Fruit fly (Drosophila melanogaster): ENCODE results near the gene eIF2Bepsilon.

The eIF2Bepsilon gene

dm6 chrX:1903968-1904367 lies 18.7 kb downstream of the eIF2Bepsilon start:
- TF ChIP-seq Hr83 (GFP tag; optimal IDR thresholded peaks at IDR 0.05; ENCODE audit: poor library complexity, severe bottlenecking) = no peak
- no peak for TF ChIP-seq Abd-B (GFP tag; optimal IDR thresholded peaks at IDR 0.05)
- no peak for TF ChIP-seq Sp1 (GFP tag; optimal IDR thresholded peaks at IDR 0.05)
- TF ChIP-seq usp (GFP tag; optimal IDR thresholded peaks at IDR 0.05) = no peak
- TF ChIP-seq N (GFP tag; optimal IDR thresholded peaks at IDR 0.05) = no peak
- no peak for TF ChIP-seq OdsH (GFP tag; optimal IDR thresholded peaks at IDR 0.05)
- no peak for TF ChIP-seq Rel (GFP tag; optimal IDR thresholded peaks at IDR 0.05)
- no peak for TF ChIP-seq Rel (tag; optimal IDR thresholded peaks at IDR 0.05)
- no peak for TF ChIP-seq woc (GFP tag; optimal IDR thresholded peaks at IDR 0.05)
- no peak for TF ChIP-seq Jra (GFP tag; optimal IDR thresholded peaks at IDR 0.05)
- TF ChIP-seq Vsx2 (GFP tag; optimal IDR thresholded peaks at IDR 0.05; ENCODE audit: partially characterized antibody) = no peak
- no peak for TF ChIP-seq Myc (optimal IDR thresholded peaks at IDR 0.05)
- TF ChIP-seq tai (GFP tag; optimal IDR thresholded peaks at IDR 0.05) = no peak

dm6 chrX:1903077-1903476 lies 19.6 kb downstream of the eIF2Bepsilon start, which contains the start of gene CG32801:
TSS of gene CG32801 (minus strand) at chrX:1903177.
- no peak for TF ChIP-seq sv (GFP tag; optimal IDR thresholded peaks at IDR 0.05)
- no peak for TF ChIP-seq lola (GFP tag; optimal IDR thresholded peaks at IDR 0.05)
- no peak for TF ChIP-seq woc (GFP tag; optimal IDR thresholded peaks at IDR 0.05)
- no peak for TF ChIP-seq jim (GFP tag; optimal IDR thresholded peaks at IDR 0.05)
- TF ChIP-seq Hr83 (GFP tag; optimal IDR thresholded peaks at IDR 0.05; ENCODE audit: poor library complexity, severe bottlenecking) = no peak
- TF ChIP-seq CrebA (GFP tag; optimal IDR thresholded peaks at IDR 0.05; ENCODE audit: borderline replicate concordance) = no peak
- no peak for TF ChIP-seq dmrt93B (GFP tag; optimal IDR thresholded peaks at IDR 0.05)
- TF ChIP-seq dsf (GFP tag; optimal IDR thresholded peaks at IDR 0.05; ENCODE audit: borderline replicate concordance) = no peak
- no peak for TF ChIP-seq h (GFP tag; optimal IDR thresholded peaks at IDR 0.05)
- TF ChIP-seq ey (GFP tag; optimal IDR thresholded peaks at IDR 0.05) = no peak
- no peak for TF ChIP-seq Dif (GFP tag; optimal IDR thresholded peaks at IDR 0.05; ENCODE audit: partially characterized antibody)
- TF ChIP-seq tai (GFP tag; optimal IDR thresholded peaks at IDR 0.05) = no peak
- no peak for TF ChIP-seq Abd-B (GFP tag; optimal IDR thresholded peaks at IDR 0.05)
- no peak for TF ChIP-seq HLH106 (tag; optimal IDR thresholded peaks at IDR 0.05)
- no peak for TF ChIP-seq Jra (GFP tag; optimal IDR thresholded peaks at IDR 0.05)
- no peak for TF ChIP-seq Sp1 (GFP tag; optimal IDR thresholded peaks at IDR 0.05)
- TF ChIP-seq brk (GFP tag; optimal IDR thresholded peaks at IDR 0.05) = no peak

dm6 chrX:1901605-1902136 lies 21.0 kb downstream of the eIF2Bepsilon start, which contains the start of gene Ldaf1:
TSS of gene Ldaf1 (minus strand) at chrX:1901911.
- no peak for TF ChIP-seq Abd-B (GFP tag; optimal IDR thresholded peaks at IDR 0.05)
- TF ChIP-seq sv (GFP tag; optimal IDR thresholded peaks at IDR 0.05) = no peak
- TF ChIP-seq Sp1 (GFP tag; optimal IDR thresholded peaks at IDR 0.05) = peak; percentile 20
- TF ChIP-seq Rel (GFP tag; optimal IDR thresholded peaks at IDR 0.05) = no peak
- peak; percentile 24 for TF ChIP-seq Rel (tag; optimal IDR thresholded peaks at IDR 0.05)

- TF ChIP-seq foxo (GFP tag; optimal IDR thresholded peaks at IDR 0.05) (peak in 1 of 2 experiments; percentile 19), Rel (GFP tag; optimal IDR thresholded peaks at IDR 0.05) (no peak), Rel (tag; optimal IDR thresholded peaks at IDR 0.05) (peak; percentile 98), sv (GFP tag; optimal IDR thresholded peaks at IDR 0.05) (no peak), psq (GFP tag; optimal IDR thresholded peaks at IDR 0.05) (peak; percentile 1), pan (optimal IDR thresholded peaks at IDR 0.05) (no peak), dsf (GFP tag; optimal IDR thresholded peaks at IDR 0.05; ENCODE audit: borderline replicate concordance) (no peak), Hnf4 (GFP tag; optimal IDR thresholded peaks at IDR 0.05) (peak; percentile 2), br (GFP tag; optimal IDR thresholded peaks at IDR 0.05) (peak; percentile 14), ey (GFP tag; optimal IDR thresholded peaks at IDR 0.05) (peak; percentile 37), rgr (GFP tag; optimal IDR thresholded peaks at IDR 0.05) (peak; percentile 47), Dfd (GFP tag; optimal IDR thresholded peaks at IDR 0.05) (no peak), dl (GFP tag; optimal IDR thresholded peaks at IDR 0.05; ENCODE audit: insufficient read depth in 1 of 2, partially characterized antibody in 2 of 2) (no peak), h (GFP tag; optimal IDR thresholded peaks at IDR 0.05) (peak; percentile 8), HLH106 (tag; optimal IDR thresholded peaks at IDR 0.05) (peak; percentile 15), GATAd (GFP tag; optimal IDR thresholded peaks at IDR 0.05) (no peak), woc (GFP tag; optimal IDR thresholded peaks at IDR 0.05) (no peak), jim (GFP tag; optimal IDR thresholded peaks at IDR 0.05) (no peak), Jra (GFP tag; optimal IDR thresholded peaks at IDR 0.05) (peak; percentile 41)
These were observed 22.4 kb downstream of the eIF2Bepsilon start, which contains the start of gene arm for dm6 chrX:1900123-1900818. TSS of gene arm (minus strand) at chrX:1900646.

All from whole organism, wandering third instar larva.